Fruit fly (Drosophila melanogaster): ENCODE results near the gene neb.
A peak's percentile ranks its signal among the peaks of the same experiment; 100 is the strongest.

neb gene

dm6 chr2L:20104526-20104925, 29.0 kb downstream of the neb start:
- no peak for TF ChIP-seq CTCF (optimal IDR thresholded peaks at IDR 0.05)
- TF ChIP-seq CG8478 (optimal IDR thresholded peaks at IDR 0.05): no peak

dm6 chr2L:20106595-20106994, 31.0 kb downstream of the neb start:
- TF ChIP-seq CTCF (optimal IDR thresholded peaks at IDR 0.05): peak; percentile 72 to 80
- no peak for TF ChIP-seq CG8478 (optimal IDR thresholded peaks at IDR 0.05)

- TF ChIP-seq CG8478 (optimal IDR thresholded peaks at IDR 0.05): no peak
- no peak for TF ChIP-seq CTCF (optimal IDR thresholded peaks at IDR 0.05)
Observed at dm6 chr2L:20115865-20116264, 40.3 kb downstream of the neb start.

- TF ChIP-seq CG8478 (optimal IDR thresholded peaks at IDR 0.05): no peak
- no peak for TF ChIP-seq CTCF (optimal IDR thresholded peaks at IDR 0.05)
Observed at dm6 chr2L:20117752-20118151, 42.2 kb downstream of the neb start.

- peak; percentile 100 for TF ChIP-seq CTCF (optimal IDR thresholded peaks at IDR 0.05)
- TF ChIP-seq CG8478 (optimal IDR thresholded peaks at IDR 0.05): no peak
Observed at dm6 chr2L:20120388-20121232, 45.1 kb downstream of the neb start.

dm6 chr2L:20121233-20121551, 45.6 kb downstream of the neb start:
- TF ChIP-seq CTCF (optimal IDR thresholded peaks at IDR 0.05): no peak
- no peak for TF ChIP-seq CG8478 (optimal IDR thresholded peaks at IDR 0.05)

dm6 chr2L:20134823-20135222, 59.3 kb downstream of the neb start, which contains the start of gene CG10651:
Gene CG10651, minus strand, starts transcription at chr2L:20134923.
- TF ChIP-seq CG8478 (optimal IDR thresholded peaks at IDR 0.05) (no peak), CTCF (optimal IDR thresholded peaks at IDR 0.05) (no peak)

Data from S2 (cell line).